Worm (Caenorhabditis elegans): Measurements from ENCODE around the gene pqn-82.

DNA sequence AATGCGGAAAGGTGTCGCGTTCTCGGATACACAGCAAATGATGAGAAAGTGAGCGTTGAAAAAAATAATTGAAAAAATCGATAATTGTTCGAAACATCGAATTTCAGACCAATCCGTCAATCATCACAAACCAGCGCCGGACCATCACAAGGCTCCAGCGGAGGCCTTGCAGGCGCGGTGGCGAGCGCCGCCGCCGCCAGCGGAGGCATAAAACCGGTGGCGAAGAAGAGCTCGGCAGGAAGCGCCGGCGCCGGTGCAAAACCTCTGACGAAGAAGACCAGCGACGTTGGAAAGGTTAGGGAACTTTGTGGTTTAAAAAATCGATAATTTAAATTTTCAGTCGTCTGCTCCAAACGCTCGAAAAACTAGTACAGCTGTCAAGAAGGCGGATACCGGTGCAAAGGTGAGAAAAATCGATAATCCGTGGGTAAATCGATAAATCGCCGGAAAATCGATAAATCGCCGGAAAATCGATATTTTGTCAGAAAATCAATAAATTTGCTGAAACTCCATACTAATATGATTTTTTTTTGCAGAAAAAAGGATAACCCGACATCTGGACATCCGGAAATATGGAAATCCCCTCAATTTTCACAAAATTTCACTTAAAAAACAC, 42.6 kb upstream of the pqn-82 start:
- TF ChIP-seq skn-1 (tag; optimal IDR thresholded peaks at IDR 0.05) (no peak), ceh-44 (GFP tag; IDR thresholded peaks at IDR 0.05) (no peak), dpl-1 (GFP tag; optimal IDR thresholded peaks at IDR 0.05) (no peak), unc-62 (GFP tag; optimal IDR thresholded peaks at IDR 0.05 in 1 of 2) (no peak), unc-62 (tag; optimal IDR thresholded peaks at IDR 0.05) (no peak), arid-1 (GFP tag; conservative IDR thresholded peaks at IDR 0.05) (no peak), fos-1 (tag; optimal IDR thresholded peaks at IDR 0.05) (no peak), tra-1 (GFP tag; IDR thresholded peaks at IDR 0.05) (no peak), snpc-4 (tag; optimal IDR thresholded peaks at IDR 0.05) (no peak), R02D3.7 (tag; optimal IDR thresholded peaks at IDR 0.05) (no peak), mdl-1 (tag; optimal IDR thresholded peaks at IDR 0.05) (no peak)
